Worm (Caenorhabditis elegans) whole organism, mixed stage, embryonic: ENCODE data around the gene R31.2.

Experiments used
- blmp-1 ChIP-seq: fragments of 150-350 bp; optimal IDR thresholded peaks from 2 replicates; lab custom pipeline; 2014; ENCODE audit warnings: missing biosample characterization, missing genetic modification characterization
- ceh-39 ChIP-seq: fragments of 150-350 bp; optimal IDR thresholded peaks from 2 replicates; lab custom pipeline; 2014; ENCODE audit warnings: missing biosample characterization, missing genetic modification characterization
- ceh-43 ChIP-seq: fragments of 200-800 bp; sonication (Bioruptor generic); optimal IDR thresholded peaks from 2 replicates; lab custom pipeline; 2018; ENCODE audit warnings: mild to moderate bottlenecking, missing genetic modification characterization, moderate library complexity, missing compliant biosample characterization
- ham-2 ChIP-seq: fragments of 200-800 bp; sonication (Bioruptor generic); optimal IDR thresholded peaks from 2 replicates; lab custom pipeline; 2018; ENCODE audit warnings: mild to moderate bottlenecking, missing genetic modification characterization, missing compliant biosample characterization
- hlh-1 ChIP-seq: fragments of 150-350 bp; optimal IDR thresholded peaks from 2 replicates; lab custom pipeline; 2014; ENCODE audit warnings: missing biosample characterization, missing genetic modification reagents, missing genetic modification characterization
- lin-32 ChIP-seq: fragments of 200-800 bp; sonication (Bioruptor generic); optimal IDR thresholded peaks from 2 replicates; lab custom pipeline; 2018; ENCODE audit warnings: mild to moderate bottlenecking, missing genetic modification characterization, missing compliant biosample characterization
- nhr-28 ChIP-seq: fragments of 150-350 bp; optimal IDR thresholded peaks from 2 replicates; lab custom pipeline; 2014; ENCODE audit warnings: missing biosample characterization, missing genetic modification characterization
- nhr-76 ChIP-seq: sonication (generic microtip); optimal IDR thresholded peaks from 2 replicates; lab custom pipeline; 2017; ENCODE audit warnings: missing biosample characterization, missing genetic modification characterization
- snpc-4 ChIP-seq: fragments of 150-350 bp; optimal IDR thresholded peaks from 2 replicates; lab custom pipeline; 2014; ENCODE audit warnings: missing biosample characterization, missing genetic modification characterization
- sptf-1 ChIP-seq: sonication (generic microtip); optimal IDR thresholded peaks from 2 replicates; lab custom pipeline; 2017; ENCODE audit warnings: mild to moderate bottlenecking, missing genetic modification characterization, moderate library complexity, missing compliant biosample characterization
- unc-62 ChIP-seq: fragments of 150-350 bp; optimal IDR thresholded peaks from 2 replicates; lab custom pipeline; 2014; ENCODE audit warnings: missing biosample characterization, missing genetic modification reagents, missing genetic modification characterization
- zip-8 ChIP-seq: fragments of 150-350 bp; optimal IDR thresholded peaks from 2 replicates; lab custom pipeline; 2014; ENCODE audit warnings: missing biosample characterization, missing genetic modification characterization
- ztf-11 ChIP-seq: fragments of 150-350 bp; optimal IDR thresholded peaks from 2 replicates; lab custom pipeline; 2014; ENCODE audit warnings: missing biosample characterization, missing genetic modification characterization

DNA sequence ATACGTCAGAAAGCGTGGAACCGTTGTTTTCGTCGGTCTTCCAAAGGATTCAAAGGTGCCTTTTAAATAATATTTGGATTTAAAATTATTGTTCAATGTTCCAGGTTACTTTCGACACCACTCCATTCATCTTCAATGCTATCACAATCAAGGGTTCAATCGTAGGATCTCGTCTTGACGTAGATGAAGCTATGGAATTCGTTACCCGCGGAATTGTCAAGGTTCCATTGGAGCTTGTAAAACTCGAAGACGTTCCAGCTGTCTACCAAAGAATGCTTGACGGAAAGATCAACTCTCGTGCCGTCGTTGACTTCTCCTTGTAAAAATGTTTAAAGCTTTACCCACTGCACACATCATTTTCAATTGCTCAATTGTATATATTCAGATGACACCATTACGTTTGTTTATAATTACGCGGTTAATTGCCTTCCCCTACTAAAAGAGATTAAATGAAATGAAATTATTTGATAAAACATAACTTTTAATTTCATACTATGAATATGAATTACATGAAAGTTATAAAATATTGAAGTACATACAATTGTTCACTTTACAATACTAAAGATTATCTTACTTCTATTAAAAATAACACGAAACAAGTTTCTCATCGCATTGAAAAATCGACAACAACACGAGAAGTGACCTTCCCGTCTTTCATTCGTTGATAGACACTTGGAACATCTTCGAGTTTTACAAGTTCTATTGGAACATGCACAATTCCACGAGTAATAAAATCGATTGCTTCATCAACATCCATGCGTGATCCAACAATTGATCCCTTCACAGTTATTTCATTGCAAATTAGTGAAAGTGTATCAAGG, 28.0 kb upstream of the R31.2 start:
- TF ChIP-seq nhr-76 (tag; lab: Kevin White, UChicago) (no peak), sptf-1 (tag; lab: Kevin White, UChicago) (no peak), nhr-28 (tag; lab: Kevin White, UChicago) (no peak), ceh-43 (GFP tag; lab: Kevin White, UChicago) (no peak), snpc-4 (tag; lab: Kevin White, UChicago) (no peak), zip-8 (tag; lab: Kevin White, UChicago) (no peak), blmp-1 (tag; lab: Kevin White, UChicago) (no peak), ztf-11 (tag; lab: Kevin White, UChicago) (no peak), ceh-39 (no peak), ham-2 (GFP tag; lab: Kevin White, UChicago) (no peak), lin-32 (GFP tag; lab: Kevin White, UChicago) (no peak), hlh-1 (no peak), unc-62 (no peak)
